Fruit fly (Drosophila melanogaster): ENCODE results near the gene CG9257.

The CG9257 gene

dm6 chr2L:21142501-21142849 lies 39.9 kb downstream of the CG9257 start:
- no peak for TF ChIP-seq Rx (GFP tag; IDR thresholded peaks at IDR 0.05)
- no peak for TF ChIP-seq Oli (tag; optimal IDR thresholded peaks at IDR 0.05)
- TF ChIP-seq Doc3 (GFP tag; IDR thresholded peaks at IDR 0.05; ENCODE audit: partially characterized antibody): 0 out of 3 replicates have a peak, but pooled peaks have one; percentile 8
- TF ChIP-seq CG8290 (GFP tag; optimal IDR thresholded peaks at IDR 0.05): no peak
- TF ChIP-seq CG8290 (tag; optimal IDR thresholded peaks at IDR 0.05): no peak
- 0 out of 2 replicates have a peak, but pooled peaks have one; percentile 1 for TF ChIP-seq unc-4 (GFP tag; IDR thresholded peaks at IDR 0.05; ENCODE audit: partially characterized antibody)
- no peak for TF ChIP-seq Bteb2 (GFP tag; optimal IDR thresholded peaks at IDR 0.05)
- TF ChIP-seq ems (GFP tag; optimal IDR thresholded peaks at IDR 0.05): no peak
- TF ChIP-seq H15 (GFP tag; IDR thresholded peaks at IDR 0.05): no peak
- TF ChIP-seq CG16863 (GFP tag; optimal IDR thresholded peaks at IDR 0.05): no peak
- TF ChIP-seq CG6765 (GFP tag; optimal IDR thresholded peaks at IDR 0.05): no peak
- TF ChIP-seq Sox102F (GFP tag; optimal IDR thresholded peaks at IDR 0.05): no peak
- no peak for TF ChIP-seq Tbp (GFP tag; optimal IDR thresholded peaks at IDR 0.05)
- TF ChIP-seq Eip74EF (GFP tag; optimal IDR thresholded peaks at IDR 0.05): no peak

dm6 chr2L:21142972-21143385 lies 40.4 kb downstream of the CG9257 start, which contains the start of gene pths:
Gene pths, plus strand, starts transcription at chr2L:21143229.
- no peak for TF ChIP-seq CG4282 (GFP tag; optimal IDR thresholded peaks at IDR 0.05)
- peak; percentile 64 for TF ChIP-seq CG30403 (GFP tag; optimal IDR thresholded peaks at IDR 0.05)
- TF ChIP-seq CG13287 (GFP tag; IDR thresholded peaks at IDR 0.05; ENCODE audit: partially characterized antibody): peak; percentile 78
- TF ChIP-seq twi (tag; optimal IDR thresholded peaks at IDR 0.05): peak; percentile 17
- TF ChIP-seq kah (GFP tag; optimal IDR thresholded peaks at IDR 0.05): no peak
- TF ChIP-seq unpg (GFP tag; optimal IDR thresholded peaks at IDR 0.05): no peak
- TF ChIP-seq Dp (GFP tag; optimal IDR thresholded peaks at IDR 0.05): peak; percentile 23
- TF ChIP-seq CG6683 (GFP tag; optimal IDR thresholded peaks at IDR 0.05): no peak
- peak; percentile 29 for TF ChIP-seq tx (GFP tag; optimal IDR thresholded peaks at IDR 0.05)
- TF ChIP-seq Fer3 (tag; optimal IDR thresholded peaks at IDR 0.05): peak; percentile 44
- TF ChIP-seq Dip2 (GFP tag; IDR thresholded peaks at IDR 0.05): no peak
- TF ChIP-seq Hr51 (GFP tag; optimal IDR thresholded peaks at IDR 0.05): no peak
- TF ChIP-seq Fer1 (GFP tag; optimal IDR thresholded peaks at IDR 0.05): no peak
- peak; percentile 74 for TF ChIP-seq nerfin-2 (GFP tag; IDR thresholded peaks at IDR 0.05; ENCODE audit: partially characterized antibody)
- TF ChIP-seq Fer2 (tag; optimal IDR thresholded peaks at IDR 0.05): no peak
- TF ChIP-seq Ptx1 (GFP tag; IDR thresholded peaks at IDR 0.05): peak; percentile 70
- peak; percentile 30 for TF ChIP-seq Atf-2 (GFP tag; optimal IDR thresholded peaks at IDR 0.05)
- no peak for TF ChIP-seq en (GFP tag; optimal IDR thresholded peaks at IDR 0.05)
- TF ChIP-seq Pdp1 (GFP tag; optimal IDR thresholded peaks at IDR 0.05): peak; percentile 57 to 62
- TF ChIP-seq CG17912 (GFP tag; optimal IDR thresholded peaks at IDR 0.05): no peak
- TF ChIP-seq Taf1 (GFP tag; IDR thresholded peaks at IDR 0.05): no peak
- no peak for TF ChIP-seq gem (tag; optimal IDR thresholded peaks at IDR 0.05)
- TF ChIP-seq CG15601 (tag; optimal IDR thresholded peaks at IDR 0.05): no peak
- no peak for TF ChIP-seq so (GFP tag; IDR thresholded peaks at IDR 0.05)
- TF ChIP-seq CTCF (GFP tag; optimal IDR thresholded peaks at IDR 0.05): no peak
- TF ChIP-seq CG15696 (tag; optimal IDR thresholded peaks at IDR 0.05): peak; percentile 42
- TF ChIP-seq scrt (GFP tag; optimal IDR thresholded peaks at IDR 0.05): no peak
- no peak for TF ChIP-seq D19A (tag; optimal IDR thresholded peaks at IDR 0.05)
- TF ChIP-seq CG3065 (GFP tag; optimal IDR thresholded peaks at IDR 0.05): no peak
- peak; percentile 83 for TF ChIP-seq CG42726 (GFP tag; IDR thresholded peaks at IDR 0.05; ENCODE audit: partially characterized antibody)
- no peak for TF ChIP-seq CG1832 (GFP tag; optimal IDR thresholded peaks at IDR 0.05)
- no peak for TF ChIP-seq CG7556 (GFP tag; optimal IDR thresholded peaks at IDR 0.05)
- no peak for TF ChIP-seq chinmo (GFP tag; IDR thresholded peaks at IDR 0.05; ENCODE audit: partially characterized antibody)
- no peak for TF ChIP-seq CG10274 (GFP tag; optimal IDR thresholded peaks at IDR 0.05)
- no peak for TF ChIP-seq CG7987 (GFP tag; optimal IDR thresholded peaks at IDR 0.05)
- peak; percentile 14; the same call in 1 of the 2 replicates for TF ChIP-seq esg (GFP tag; conservative IDR thresholded peaks at IDR 0.05)
- TF ChIP-seq unc-4 (GFP tag; IDR thresholded peaks at IDR 0.05; ENCODE audit: partially characterized antibody): peak; percentile 74

Data from whole organism, embryonic.